Worm (Caenorhabditis elegans) whole organism, late embryonic: Measurements from ENCODE around the gene rpn-12.

Experiments used
- C38D4.7 ChIP-seq: fragments of 200-800 bp; sonication (Bioruptor generic); optimal IDR thresholded peaks from 2 replicates; lab custom pipeline; 2018; ENCODE audit warnings: mild to moderate bottlenecking, missing genetic modification characterization, moderate library complexity, missing compliant biosample characterization
- K02D7.2 ChIP-seq: sonication (generic microtip); optimal IDR thresholded peaks from 2 replicates; lab custom pipeline; 2017; ENCODE audit warnings: mild to moderate bottlenecking, missing genetic modification characterization, missing compliant biosample characterization
- ama-1 ChIP-seq: fragments of 150-350 bp; optimal IDR thresholded peaks from 2 replicates; lab custom pipeline; 2014
- ceh-18 ChIP-seq: sonication (generic microtip); optimal IDR thresholded peaks from 2 replicates; lab custom pipeline; 2016; ENCODE audit warnings: missing genetic modification characterization, missing compliant biosample characterization
- ceh-22 ChIP-seq: sonication (generic microtip); optimal IDR thresholded peaks from 2 replicates; lab custom pipeline; 2017; ENCODE audit warnings: missing biosample characterization, missing genetic modification characterization
- ceh-45 ChIP-seq: fragments of 200-800 bp; sonication (Bioruptor generic); IDR thresholded peaks from 2 replicates; pipeline ENCODE4 v1.3.6; 2022; ENCODE audit warnings: missing genetic modification reagents, missing genetic modification characterization, missing compliant biosample characterization
- ceh-9 ChIP-seq: sonication (generic microtip); optimal IDR thresholded peaks from 2 replicates; lab custom pipeline; 2016; ENCODE audit warnings: mild to moderate bottlenecking, missing genetic modification characterization, inconsistent platforms, missing compliant biosample characterization
- che-1 ChIP-seq: sonication (generic microtip); optimal IDR thresholded peaks from 2 replicates; lab custom pipeline; 2016; ENCODE audit warnings: mild to moderate bottlenecking, missing genetic modification characterization, missing compliant biosample characterization
- dve-1 ChIP-seq: sonication (generic microtip); optimal IDR thresholded peaks from 2 replicates; lab custom pipeline; 2017; ENCODE audit warnings: antibody characterized with exemption, mild to moderate bottlenecking, missing genetic modification characterization, missing compliant biosample characterization
- elt-2 ChIP-seq: sonication (generic microtip); optimal IDR thresholded peaks from 2 replicates; lab custom pipeline; 2016; ENCODE audit warnings: missing genetic modification reagents, missing genetic modification characterization, missing compliant biosample characterization
- elt-4 ChIP-seq: sonication (generic microtip); optimal IDR thresholded peaks from 2 replicates; lab custom pipeline; 2016; ENCODE audit warnings: missing genetic modification characterization, missing compliant biosample characterization
- eyg-1 ChIP-seq: sonication (generic microtip); optimal IDR thresholded peaks from 2 replicates; lab custom pipeline; 2016; ENCODE audit warnings: missing genotype, missing genetic modification characterization, missing compliant biosample characterization
- fax-1 ChIP-seq: sonication (generic microtip); optimal IDR thresholded peaks from 2 replicates; lab custom pipeline; 2016; ENCODE audit warnings: missing genotype, missing genetic modification characterization, missing compliant biosample characterization
- fkh-10 ChIP-seq: fragments of 150-350 bp; optimal IDR thresholded peaks from 2 replicates; lab custom pipeline; 2014; ENCODE audit warnings: missing biosample characterization, missing genetic modification reagents, missing genetic modification characterization
- fkh-6 ChIP-seq: sonication (generic microtip); optimal IDR thresholded peaks from 2 replicates; lab custom pipeline; 2016; ENCODE audit warnings: missing genetic modification characterization, missing compliant biosample characterization
- gmeb-2 ChIP-seq: sonication (generic microtip); optimal IDR thresholded peaks from 2 replicates; lab custom pipeline; 2016; ENCODE audit warnings: missing genetic modification characterization, inconsistent platforms, missing compliant biosample characterization
- hlh-30 ChIP-seq: sonication (generic microtip); optimal IDR thresholded peaks from 2 replicates; lab custom pipeline; 2017; ENCODE audit warnings: antibody characterized with exemption, missing genetic modification characterization, missing compliant biosample characterization; ENCODE audit not compliant: insufficient read depth
- lim-6 ChIP-seq: sonication (generic microtip); optimal IDR thresholded peaks from 2 replicates; lab custom pipeline; 2016; ENCODE audit warnings: missing genetic modification characterization, missing compliant biosample characterization
- nfya-1 ChIP-seq: sonication (generic microtip); optimal IDR thresholded peaks from 2 replicates; lab custom pipeline; 2017; ENCODE audit warnings: missing genetic modification characterization, mild to moderate bottlenecking, missing compliant biosample characterization, antibody characterized with exemption, moderate library complexity
- nhr-11 ChIP-seq: fragments of 150-350 bp; optimal IDR thresholded peaks from 2 replicates; lab custom pipeline; 2014; ENCODE audit warnings: missing biosample characterization, missing genetic modification characterization
- pag-3 ChIP-seq: sonication (generic microtip); optimal IDR thresholded peaks from 2 replicates; lab custom pipeline; 2016; ENCODE audit warnings: missing compliant biosample characterization, missing genetic modification characterization, borderline replicate concordance
- pat-9 ChIP-seq: fragments of 200-800 bp; sonication (Bioruptor generic); optimal IDR thresholded peaks from 2 replicates; lab custom pipeline; 2018; ENCODE audit warnings: mild to moderate bottlenecking, missing genetic modification characterization, moderate library complexity, missing compliant biosample characterization
- pax-1 ChIP-seq: fragments of 150-350 bp; optimal IDR thresholded peaks from 2 replicates; lab custom pipeline; 2014; ENCODE audit warnings: missing biosample characterization, missing genetic modification characterization
- pha-2 ChIP-seq: sonication (generic microtip); optimal IDR thresholded peaks from 2 replicates; lab custom pipeline; 2017; ENCODE audit warnings: mild to moderate bottlenecking, missing genetic modification characterization, missing compliant biosample characterization
- pqm-1 ChIP-seq: sonication (generic microtip); optimal IDR thresholded peaks from 2 replicates; lab custom pipeline; 2016; ENCODE audit warnings: missing genetic modification characterization, missing compliant biosample characterization
- rnt-1 ChIP-seq: sonication (generic microtip); optimal IDR thresholded peaks from 2 replicates; lab custom pipeline; 2016; ENCODE audit warnings: missing genetic modification characterization, missing compliant biosample characterization
- sdc-2 ChIP-seq: sonication (generic microtip); optimal IDR thresholded peaks from 2 replicates; lab custom pipeline; 2016; ENCODE audit warnings: missing genotype, missing genetic modification characterization, missing compliant biosample characterization
- syd-9 ChIP-seq: sonication (generic microtip); optimal IDR thresholded peaks from 2 replicates; lab custom pipeline; 2016; ENCODE audit warnings: mild to moderate bottlenecking, missing genetic modification characterization, moderate library complexity, missing compliant biosample characterization
- tbx-2 ChIP-seq: sonication (generic microtip); optimal IDR thresholded peaks from 2 replicates; lab custom pipeline; 2016; ENCODE audit warnings: missing genetic modification characterization, missing compliant biosample characterization
- tbx-7 ChIP-seq: sonication (generic microtip); optimal IDR thresholded peaks from 2 replicates; lab custom pipeline; 2016; ENCODE audit warnings: missing genotype, missing genetic modification characterization, missing compliant biosample characterization
- unc-86 ChIP-seq: sonication (generic microtip); optimal IDR thresholded peaks from 2 replicates; lab custom pipeline; 2016; ENCODE audit warnings: missing genetic modification characterization, missing compliant biosample characterization
- ztf-16 ChIP-seq: sonication (generic microtip); optimal IDR thresholded peaks from 2 replicates; lab custom pipeline; 2017; ENCODE audit warnings: missing genetic modification characterization, missing compliant biosample characterization

rpn-12 gene

ce11 chrII:11637817-11638216 lies 15.1 kb upstream of the rpn-12 start:
- no peak for TF ChIP-seq ceh-9

- TF ChIP-seq ceh-18 (tag; lab: Kevin White, UChicago) (no peak), ztf-16 (no peak), tbx-2 (no peak), fkh-10 (GFP tag; lab: Kevin White, UChicago) (no peak), nfya-1 (tag; lab: Kevin White, UChicago) (no peak), K02D7.2 (no peak), pag-3 (tag; lab: Kevin White, UChicago) (no peak), pax-1 (tag; lab: Kevin White, UChicago) (no peak), ceh-22 (no peak), sdc-2 (no peak), ama-1 (lab: Kevin White, UChicago) (no peak)
Observed at ce11 chrII:11642025-11642424, 10.9 kb upstream of the rpn-12 start.

- TF ChIP-seq ama-1 (lab: Kevin White, UChicago) = no peak
- TF ChIP-seq nfya-1 (tag; lab: Kevin White, UChicago) = peak; percentile 51
Observed at ce11 chrII:11642736-11643135, 10.2 kb upstream of the rpn-12 start.

- TF ChIP-seq ceh-45 (GFP tag; lab: Robert Waterston, UW) = no peak
- no peak for TF ChIP-seq elt-4 (tag; lab: Kevin White, UChicago)
- TF ChIP-seq pha-2 (tag; lab: Kevin White, UChicago) = no peak
- no peak for TF ChIP-seq ama-1 (lab: Kevin White, UChicago)
- no peak for TF ChIP-seq dve-1
Observed at ce11 chrII:11644535-11644934, 8.4 kb upstream of the rpn-12 start.

- TF ChIP-seq fkh-10 (GFP tag; lab: Kevin White, UChicago) (no peak), eyg-1 (tag; lab: Kevin White, UChicago) (no peak), syd-9 (tag; lab: Kevin White, UChicago) (no peak), pqm-1 (tag; lab: Kevin White, UChicago) (no peak), C38D4.7 (GFP tag; lab: Kevin White, UChicago) (no peak)
- TF ChIP-seq, all 69 proteins: peak for 0
Observed at ce11 chrII:11645383-11645782, 7.5 kb upstream of the rpn-12 start.

- peak; percentile 9 for TF ChIP-seq elt-2
- no peak for TF ChIP-seq gmeb-2
- TF ChIP-seq, all 69 proteins: peak for 1
Observed at ce11 chrII:11646276-11646797, 6.6 kb upstream of the rpn-12 start, which contains the start of gene ghi-1. Gene ghi-1, plus strand, starts transcription at chrII:11646747.

- TF ChIP-seq che-1 (tag; lab: Kevin White, UChicago) (no peak), ceh-45 (GFP tag; lab: Robert Waterston, UW) (no peak), pax-1 (tag; lab: Kevin White, UChicago) (no peak), rnt-1 (no peak), fkh-6 (no peak), ztf-16 (no peak), nhr-11 (no peak), fax-1 (tag; lab: Kevin White, UChicago) (no peak), elt-4 (tag; lab: Kevin White, UChicago) (no peak), elt-2 (no peak), lim-6 (tag; lab: Kevin White, UChicago) (no peak), pat-9 (tag; lab: Kevin White, UChicago) (no peak)
Observed at ce11 chrII:11646874-11647273, 6.0 kb upstream of the rpn-12 start.

- TF ChIP-seq tbx-2 = no peak
- no peak for TF ChIP-seq nfya-1 (tag; lab: Kevin White, UChicago)
- no peak for TF ChIP-seq tbx-7 (tag; lab: Kevin White, UChicago)
- TF ChIP-seq unc-86 (tag; lab: Kevin White, UChicago) = no peak
- peak; percentile 49 for TF ChIP-seq hlh-30
- TF ChIP-seq, all 69 proteins: peak for 1
Observed at ce11 chrII:11649239-11649638, 3.7 kb upstream of the rpn-12 start.
